Fruit fly (Drosophila melanogaster) whole organism: Measurements from ENCODE around the gene defl.

ENCODE experiments used
- CG8478 ChIP-seq: fragments of >200 bp; optimal IDR thresholded peaks from 2 replicates; lab custom pipeline; 2018; ENCODE audit warnings: inconsistent platforms
- Dll ChIP-seq: fragments of >200 bp; optimal IDR thresholded peaks from 2 replicates; lab custom pipeline; 2017
- psq ChIP-seq: fragments of >200 bp; optimal IDR thresholded peaks from 2 replicates; lab custom pipeline; 2017

DNA sequence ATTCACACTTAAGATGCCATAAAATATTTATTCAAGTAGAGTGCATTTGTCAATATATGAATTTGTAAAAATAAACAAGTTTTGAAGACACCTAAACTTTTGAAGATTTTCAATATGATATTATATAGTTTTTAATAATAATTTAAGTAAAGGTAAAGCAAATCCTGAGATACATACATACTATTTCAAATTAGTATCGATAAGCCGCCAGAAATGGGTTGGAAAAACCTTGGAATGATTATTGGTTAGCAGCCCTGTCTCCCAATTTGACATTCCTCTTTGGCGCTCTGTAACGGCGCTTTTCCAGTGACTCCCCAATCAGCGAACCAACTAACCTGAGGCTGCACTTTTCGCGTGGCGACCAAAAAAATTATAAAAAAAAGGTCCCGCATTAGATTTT lies 42.3 kb upstream of the defl start, which contains the start of gene alphaTub67C:
- no peak for TF ChIP-seq psq
- no peak for TF ChIP-seq CG8478
- no peak for TF ChIP-seq Dll (lab: Kevin White, UChicago)
